Fruit fly (Drosophila melanogaster) whole organism, embryonic: ENCODE results near the gene miple1.

Experiments
- Atf3 ChIP-seq: fragments of 200-800 bp; sonication (Bioruptor generic); optimal IDR thresholded peaks from 3 replicates; lab custom pipeline; 2016; ENCODE audit warnings: missing biosample characterization, missing genetic modification characterization
- Atf6 ChIP-seq: fragments of 200-800 bp; sonication (Bioruptor generic); IDR thresholded peaks from 2 replicates; pipeline ENCODE4 v1.3.6; 2022; ENCODE audit warnings: missing biosample characterization, missing genetic modification characterization
- BEAF-32 ChIP-seq: fragments of 200-800 bp; sonication (Bioruptor generic); optimal IDR thresholded peaks from 3 replicates; lab custom pipeline; 2017; ENCODE audit warnings: missing biosample characterization, missing genetic modification characterization, mild to moderate bottlenecking, moderate library complexity, missing genetic modification reagents
- Bdp1 ChIP-seq: fragments of 200-800 bp; sonication (Bioruptor generic); optimal IDR thresholded peaks from 3 replicates; lab custom pipeline; 2016; ENCODE audit warnings: missing biosample characterization, missing genetic modification characterization
- BtbVII ChIP-seq: fragments of 200-800 bp; sonication (Bioruptor generic); optimal IDR thresholded peaks from 3 replicates; lab custom pipeline; 2017; ENCODE audit warnings: missing biosample characterization, mild to moderate bottlenecking, missing genetic modification characterization
- Bteb2 ChIP-seq: fragments of 200-800 bp; sonication (Bioruptor generic); optimal IDR thresholded peaks from 2 replicates; lab custom pipeline; 2016; ENCODE audit warnings: missing biosample characterization, missing genetic modification characterization
- CG12155 ChIP-seq: fragments of 200-800 bp; sonication (Bioruptor generic); optimal IDR thresholded peaks from 3 replicates; lab custom pipeline; 2016; ENCODE audit warnings: missing biosample characterization, missing genetic modification characterization
- CG12659 ChIP-seq: fragments of 200-800 bp; sonication (Bioruptor generic); optimal IDR thresholded peaks from 3 replicates; lab custom pipeline; 2017; ENCODE audit warnings: mild to moderate bottlenecking, missing biosample characterization, missing genetic modification reagents, missing genetic modification characterization
- CG13624 ChIP-seq: fragments of 200-800 bp; sonication (Bioruptor generic); optimal IDR thresholded peaks from 2 replicates; lab custom pipeline; 2016; ENCODE audit warnings: missing biosample characterization, missing genetic modification characterization
- CG15479 ChIP-seq: fragments of 200-800 bp; sonication (Bioruptor generic); optimal IDR thresholded peaks from 3 replicates; lab custom pipeline; 2019; ENCODE audit warnings: missing biosample characterization, mild to moderate bottlenecking, missing genetic modification characterization, moderate library complexity
- CG1647 ChIP-seq: fragments of 200-800 bp; sonication (Bioruptor generic); optimal IDR thresholded peaks from 3 replicates; lab custom pipeline; 2016; ENCODE audit warnings: missing biosample characterization, missing genetic modification characterization
- CG17186 ChIP-seq: fragments of 200-800 bp; sonication (Bioruptor generic); optimal IDR thresholded peaks from 3 replicates; lab custom pipeline; 2017; ENCODE audit warnings: missing biosample characterization, missing genetic modification reagents, missing genetic modification characterization
- CG18262 ChIP-seq: fragments of 200-800 bp; optimal IDR thresholded peaks from 3 replicates; lab custom pipeline; 2019; ENCODE audit warnings: missing biosample characterization, mild to moderate bottlenecking, missing genetic modification characterization, moderate library complexity
- CG30403 ChIP-seq: fragments of 200-800 bp; sonication (Bioruptor generic); optimal IDR thresholded peaks from 3 replicates; lab custom pipeline; 2016; ENCODE audit warnings: missing biosample characterization, missing genetic modification characterization
- CG30431 ChIP-seq: fragments of 200-800 bp; sonication (Bioruptor generic); optimal IDR thresholded peaks from 2 replicates; lab custom pipeline; 2017; ENCODE audit warnings: missing biosample characterization, missing genetic modification characterization
- CG32767 ChIP-seq: fragments of 200-800 bp; sonication (Bioruptor generic); IDR thresholded peaks from 2 replicates; pipeline ENCODE4 v1.3.6; 2022; ENCODE audit warnings: missing biosample characterization, missing genetic modification characterization
- CG3838 ChIP-seq: fragments of 200-800 bp; sonication (Bioruptor generic); optimal IDR thresholded peaks from 3 replicates; lab custom pipeline; 2016; ENCODE audit warnings: missing biosample characterization, missing genetic modification characterization
- CG6254 ChIP-seq: fragments of 200-800 bp; sonication (Bioruptor generic); optimal IDR thresholded peaks from 3 replicates; lab custom pipeline; 2017; ENCODE audit warnings: mild to moderate bottlenecking, missing biosample characterization, missing genetic modification reagents, missing genetic modification characterization
- CG7357 ChIP-seq: fragments of 200-800 bp; sonication (Bioruptor generic); IDR thresholded peaks from 3 replicates; pipeline ENCODE4 v1.3.6; 2022; ENCODE audit warnings: missing biosample characterization, missing genetic modification characterization
- CG7839 ChIP-seq: fragments of 200-800 bp; sonication (Bioruptor generic); optimal IDR thresholded peaks from 3 replicates; lab custom pipeline; 2018; ENCODE audit warnings: missing biosample characterization, mild to moderate bottlenecking, missing genetic modification characterization, moderate library complexity
- D ChIP-seq, 2 experiments: fragments of 200-800 bp in 1 of 2; fragments of >200 bp in 1 of 2; sonication (Bioruptor generic) in 1 of 2; optimal IDR thresholded peaks; 2 replicates in 1 of 2; 3 replicates in 1 of 2; lab custom pipeline; 2017; ENCODE audit warnings: mild to moderate bottlenecking in 1 of 2, missing biosample characterization in 1 of 2, missing genetic modification characterization in 1 of 2, missing genetic modification reagents in 1 of 2
- D19A ChIP-seq: fragments of 200-800 bp; optimal IDR thresholded peaks from 3 replicates; lab custom pipeline; 2019; ENCODE audit warnings: missing biosample characterization, mild to moderate bottlenecking, missing genetic modification characterization, moderate library complexity
- HHEX ChIP-seq: fragments of 200-800 bp; sonication (Bioruptor generic); optimal IDR thresholded peaks from 3 replicates; lab custom pipeline; 2017; ENCODE audit warnings: missing biosample characterization, mild to moderate bottlenecking, missing genetic modification characterization, missing genetic modification reagents
- Hmx ChIP-seq: fragments of 200-800 bp; sonication (Bioruptor generic); optimal IDR thresholded peaks from 2 replicates; lab custom pipeline; 2016; ENCODE audit warnings: missing biosample characterization, missing genetic modification characterization
- Lhr ChIP-seq: fragments of 200-800 bp; sonication (Bioruptor generic); optimal IDR thresholded peaks from 3 replicates; lab custom pipeline; 2017; ENCODE audit warnings: mild to moderate bottlenecking, missing biosample characterization, missing genetic modification reagents, missing genetic modification characterization
- Lpt ChIP-seq: fragments of >200 bp; optimal IDR thresholded peaks from 2 replicates; lab custom pipeline; 2018; ENCODE audit warnings: missing biosample characterization, missing genetic modification characterization
- Med ChIP-seq: fragments of 200-800 bp; sonication (Bioruptor generic); peaks from one replicate; lab custom pipeline; 2016; ENCODE audit warnings: missing biosample characterization, missing genetic modification characterization, mild to moderate bottlenecking, inconsistent platforms, moderate library complexity
- Mrtf ChIP-seq: fragments of 200-800 bp; sonication (Bioruptor generic); IDR thresholded peaks from 3 replicates; pipeline ENCODE4 v1.3.6; 2022; ENCODE audit warnings: missing biosample characterization, missing genetic modification characterization
- NFAT ChIP-seq: fragments of 200-800 bp; sonication (Bioruptor generic); IDR thresholded peaks from 2 replicates; pipeline ENCODE4 v1.3.6; 2022; ENCODE audit warnings: missing biosample characterization, missing genetic modification characterization
- Nf-YB ChIP-seq: fragments of 200-800 bp; sonication (Bioruptor generic); optimal IDR thresholded peaks from 3 replicates; lab custom pipeline; 2019; ENCODE audit warnings: missing biosample characterization, mild to moderate bottlenecking, missing genetic modification characterization, moderate library complexity
- Ptx1 ChIP-seq: fragments of 200-800 bp; sonication (Bioruptor generic); IDR thresholded peaks from 2 replicates; pipeline ENCODE4 v1.3.6; 2022; ENCODE audit warnings: missing biosample characterization, missing genetic modification characterization
- Six4 ChIP-seq: fragments of 200-800 bp; sonication (Bioruptor generic); optimal IDR thresholded peaks from 2 replicates; lab custom pipeline; 2016; ENCODE audit warnings: missing biosample characterization, missing genetic modification characterization
- Usf ChIP-seq: fragments of 200-800 bp; sonication (Bioruptor generic); optimal IDR thresholded peaks from 2 replicates; lab custom pipeline; 2017; ENCODE audit warnings: missing genotype, missing biosample characterization, missing genetic modification characterization
- Xrp1 ChIP-seq: fragments of 200-800 bp; sonication (Bioruptor generic); IDR thresholded peaks from 2 replicates; pipeline ENCODE4 v1.3.6; 2022; ENCODE audit warnings: missing biosample characterization, missing genetic modification characterization
- ci ChIP-seq: fragments of 200-800 bp; sonication (Bioruptor generic); IDR thresholded peaks from 3 replicates; pipeline ENCODE4 v1.3.6; 2022; ENCODE audit warnings: missing biosample characterization, missing genetic modification characterization
- cwo ChIP-seq: fragments of 200-800 bp; sonication (Bioruptor generic); optimal IDR thresholded peaks from 3 replicates; lab custom pipeline; 2017; ENCODE audit warnings: missing biosample characterization, missing genetic modification characterization, mild to moderate bottlenecking, moderate library complexity, missing genetic modification reagents
- eyg ChIP-seq: fragments of 200-800 bp; sonication (Bioruptor generic); optimal IDR thresholded peaks from 3 replicates; lab custom pipeline; 2016; ENCODE audit warnings: missing biosample characterization, missing genetic modification characterization
- gsb-n ChIP-seq: fragments of 200-800 bp; sonication (Bioruptor generic); optimal IDR thresholded peaks from 3 replicates; lab custom pipeline; 2018; ENCODE audit warnings: missing biosample characterization, mild to moderate bottlenecking, missing genetic modification characterization
- h ChIP-seq: fragments of >200 bp; optimal IDR thresholded peaks from 2 replicates; lab custom pipeline; 2017
- ham ChIP-seq: fragments of 200-800 bp; sonication (Bioruptor generic); IDR thresholded peaks from 2 replicates; pipeline ENCODE4 v1.3.6; 2022; ENCODE audit warnings: missing biosample characterization, missing genetic modification characterization
- klu ChIP-seq: fragments of 200-800 bp; sonication (Bioruptor generic); IDR thresholded peaks from 2 replicates; pipeline ENCODE4 v1.3.6; 2022; ENCODE audit warnings: missing biosample characterization, missing genetic modification characterization
- org-1 ChIP-seq: fragments of 200-800 bp; sonication (Bioruptor generic); optimal IDR thresholded peaks from 2 replicates; lab custom pipeline; 2017; ENCODE audit warnings: missing biosample characterization, missing genetic modification characterization
- otp ChIP-seq: fragments of 200-800 bp; sonication (Bioruptor generic); IDR thresholded peaks from 3 replicates; pipeline ENCODE4, ENCODE4 v1.3.6; 2022; ENCODE audit warnings: missing biosample characterization, missing genetic modification characterization
- pan ChIP-seq, 4 experiments: fragments of >200 bp in 3 of 4; fragments of 200-800 bp in 1 of 4; sonication (Bioruptor generic) in 1 of 4; optimal IDR thresholded peaks in 3 of 4; IDR thresholded peaks in 1 of 4; 2 replicates each; pipeline versions ENCODE4 v1.3.6 to Lab custom; 2017 to 2022; ENCODE audit warnings: missing biosample characterization in 2 of 4, missing genetic modification characterization in 2 of 4, mixed read lengths in 1 of 4
- psq ChIP-seq: fragments of 200-800 bp; sonication (Bioruptor generic); optimal IDR thresholded peaks from 2 replicates; lab custom pipeline; 2017; ENCODE audit warnings: missing biosample characterization, missing genetic modification characterization
- sens ChIP-seq: fragments of 200-800 bp; sonication (Bioruptor generic); peaks from one replicate; lab custom pipeline; 2016; ENCODE audit warnings: missing biosample characterization, missing genetic modification characterization
- sisA ChIP-seq: fragments of 200-800 bp; sonication (Bioruptor generic); IDR thresholded peaks from 2 replicates; pipeline ENCODE4 v1.3.6; 2022; ENCODE audit warnings: missing biosample characterization, missing genetic modification characterization
- vfl ChIP-seq: fragments of 200-800 bp; sonication (Bioruptor generic); optimal IDR thresholded peaks from 2 replicates; lab custom pipeline; 2016; ENCODE audit warnings: missing biosample characterization, missing genetic modification characterization

The miple1 gene

DNA sequence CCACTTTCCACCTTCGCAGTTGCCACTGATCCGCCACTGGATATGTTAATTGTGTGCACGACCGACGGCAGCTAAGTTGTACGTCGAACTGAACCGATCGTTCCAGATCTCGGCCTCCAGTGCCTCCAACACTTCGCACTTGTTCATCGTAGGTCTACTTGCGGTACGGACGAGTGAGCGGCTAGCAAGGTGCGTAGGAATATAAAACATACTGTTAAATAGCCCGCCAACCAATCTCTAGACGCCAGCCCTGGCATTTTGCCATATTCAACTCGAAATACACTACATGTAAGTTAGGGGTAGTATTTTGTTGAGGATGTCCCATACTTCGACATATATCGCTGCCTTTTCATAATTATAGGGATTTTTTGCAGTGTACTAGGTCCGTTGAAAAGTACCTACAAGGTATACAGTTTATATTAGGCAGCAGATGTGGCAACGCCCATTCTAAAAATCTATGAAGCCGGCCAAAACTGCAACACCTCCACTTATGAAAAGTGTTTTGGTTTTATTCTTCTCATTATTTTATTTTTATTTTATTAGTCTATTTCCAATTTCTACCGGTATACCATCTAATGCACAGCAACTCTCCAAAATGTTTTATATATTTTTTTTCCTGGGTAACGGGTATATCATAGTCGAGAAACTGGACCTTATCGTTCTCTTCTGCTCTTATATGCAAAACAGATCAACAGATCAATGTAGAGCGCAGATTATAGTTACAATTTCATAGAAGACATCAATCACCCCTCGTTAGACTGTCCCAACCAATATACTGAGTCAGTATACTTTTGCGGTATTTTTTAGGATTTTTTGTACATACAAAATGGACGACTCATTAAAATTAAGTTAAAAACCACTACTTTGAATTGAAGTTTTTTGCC lies 43.8 kb upstream of the miple1 start, which contains the start of the genes pyx and CG33229 (continued):
- TF ChIP-seq gsb-n (tag; lab: Kevin White, UChicago) (no peak), CG3838 (GFP tag; lab: Kevin White, UChicago) (peak; percentile 56), CG17186 (GFP tag; lab: Kevin White, UChicago) (peak; percentile 37), Lpt (GFP tag; lab: Kevin White, UChicago) (no peak), sens (GFP tag; lab: Kevin White, UChicago) (peak; percentile 96), sisA (GFP tag; lab: Robert Waterston, UW) (peak; percentile 79), CG30431 (GFP tag; lab: Kevin White, UChicago) (peak; percentile 70), CG13624 (GFP tag; lab: Kevin White, UChicago) (peak; percentile 71), CG18262 (peak; percentile 84), CG12659 (GFP tag; lab: Kevin White, UChicago) (peak; percentile 89), Ptx1 (GFP tag; lab: Robert Waterston, UW) (peak; percentile 87), CG7357 (GFP tag; lab: Robert Waterston, UW) (peak; percentile 77), Bteb2 (GFP tag; lab: Kevin White, UChicago) (peak; percentile 80), D (optimal IDR thresholded peaks at IDR 0.05; lab: Kevin White, UChicago) (no peak), D (GFP tag; optimal IDR thresholded peaks at IDR 0.05; lab: Kevin White, UChicago) (peak; percentile 76), Hmx (GFP tag; lab: Kevin White, UChicago) (peak; percentile 75), Mrtf (GFP tag; lab: Robert Waterston, UW) (peak; percentile 85), HHEX (GFP tag; lab: Kevin White, UChicago) (peak; percentile 81), pan (optimal IDR thresholded peaks at IDR 0.05; lab: Kevin White, UChicago) (no peak), pan (GFP tag; optimal IDR thresholded peaks at IDR 0.05 in 1 of 2, IDR thresholded peaks at IDR 0.05 in 1 of 2) (peak in 1 of 2 experiments; percentile 70), Atf6 (peak; percentile 75), Xrp1 (GFP tag; lab: Robert Waterston, UW) (peak; percentile 59), D19A (peak; percentile 76), NFAT (GFP tag; lab: Robert Waterston, UW) (peak; percentile 89), Med (GFP tag; lab: Kevin White, UChicago) (peak; percentile 95), CG15479 (GFP tag; lab: Kevin White, UChicago) (no peak), CG1647 (GFP tag; lab: Kevin White, UChicago) (peak; percentile 89), org-1 (GFP tag; lab: Kevin White, UChicago) (peak; percentile 64), Lhr (GFP tag; lab: Kevin White, UChicago) (peak; percentile 31), CG6254 (GFP tag; lab: Kevin White, UChicago) (peak; percentile 33), eyg (peak; percentile 48), vfl (GFP tag; lab: Kevin White, UChicago) (peak; percentile 85), psq (GFP tag; lab: Kevin White, UChicago) (peak; percentile 50), Nf-YB (peak; percentile 61), ham (GFP tag; lab: Robert Waterston, UW) (peak; percentile 18; the same call in 1 of the 2 replicates), CG32767 (GFP tag; lab: Robert Waterston, UW) (peak; percentile 8; the same call in 1 of the 2 replicates), Six4 (peak; percentile 78), cwo (GFP tag; lab: Kevin White, UChicago) (peak; percentile 72), CG30403 (GFP tag; lab: Kevin White, UChicago) (peak; percentile 95), h (lab: Kevin White, UChicago) (no peak), otp (GFP tag; lab: Robert Waterston, UW) (no peak), Usf (GFP tag; lab: Kevin White, UChicago) (peak; percentile 86), BEAF-32 (GFP tag; lab: Kevin White, UChicago) (peak; percentile 37), Atf3 (GFP tag; lab: Kevin White, UChicago) (peak; percentile 80), CG7839 (peak; percentile 87), ci (GFP tag; lab: Robert Waterston, UW) (peak; percentile 64), BtbVII (GFP tag; lab: Kevin White, UChicago) (peak; percentile 62), Bdp1 (GFP tag; lab: Kevin White, UChicago) (peak; percentile 56), CG12155 (GFP tag; lab: Kevin White, UChicago) (peak; percentile 87), klu (GFP tag; lab: Robert Waterston, UW) (peak; percentile 71; the same call in 1 of the 2 replicates)
